Fruit fly (Drosophila melanogaster): ENCODE measurements around the gene CG6972.

DNA sequence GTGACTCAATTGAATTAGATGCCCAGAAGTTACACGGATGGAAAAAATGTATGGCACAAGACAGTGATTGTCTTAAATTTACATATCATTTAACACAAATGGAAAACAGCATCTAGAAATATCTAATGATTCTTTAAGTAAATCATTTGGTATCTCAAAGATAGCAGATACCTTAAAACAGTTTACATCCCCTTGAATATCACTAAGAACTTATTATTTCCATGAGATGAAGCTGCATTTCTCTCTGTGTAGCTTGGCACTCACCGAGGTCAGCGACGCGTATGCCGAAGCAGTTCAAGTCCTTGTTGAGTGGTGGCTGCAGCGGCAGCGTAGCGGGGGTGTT, 17.8 kb downstream of the CG6972 start:
- TF ChIP-seq CG8319 (GFP tag; optimal IDR thresholded peaks at IDR 0.05) (no peak), Eip75B (GFP tag; optimal IDR thresholded peaks at IDR 0.05) (no peak), lz (GFP tag; optimal IDR thresholded peaks at IDR 0.05) (no peak), pdm3 (GFP tag; optimal IDR thresholded peaks at IDR 0.05) (no peak), Blimp-1 (GFP tag; optimal IDR thresholded peaks at IDR 0.05) (no peak), fkh (GFP tag; optimal IDR thresholded peaks at IDR 0.05) (no peak)

Data from whole organism, prepupa.